Fruit fly (Drosophila melanogaster) whole organism, embryonic: Measurements from ENCODE around the gene CG14627.

Experiments used
- Awh ChIP-seq: fragments of 200-800 bp; sonication (Bioruptor generic); IDR thresholded peaks from 2 replicates; pipeline ENCODE4, ENCODE4 v1.3.6; 2022; ENCODE audit warnings: missing biosample characterization, missing genetic modification characterization
- Bdp1 ChIP-seq: fragments of 200-800 bp; sonication (Bioruptor generic); optimal IDR thresholded peaks from 3 replicates; lab custom pipeline; 2016; ENCODE audit warnings: missing biosample characterization, missing genetic modification characterization
- BtbVII ChIP-seq: fragments of 200-800 bp; sonication (Bioruptor generic); optimal IDR thresholded peaks from 3 replicates; lab custom pipeline; 2017; ENCODE audit warnings: missing biosample characterization, mild to moderate bottlenecking, missing genetic modification characterization
- CG10209 ChIP-seq: fragments of 200-800 bp; sonication (Bioruptor generic); optimal IDR thresholded peaks from 3 replicates; lab custom pipeline; 2017; ENCODE audit warnings: missing biosample characterization, mild to moderate bottlenecking, missing genetic modification characterization, missing genetic modification reagents
- CG10267 ChIP-seq: fragments of 200-800 bp; sonication (Bioruptor generic); optimal IDR thresholded peaks from 2 replicates; lab custom pipeline; 2018; ENCODE audit warnings: missing biosample characterization, mild to moderate bottlenecking, missing genetic modification characterization, moderate library complexity
- CG10543 ChIP-seq: fragments of 200-800 bp; sonication (Bioruptor generic); optimal IDR thresholded peaks from 3 replicates; lab custom pipeline; 2017; ENCODE audit warnings: missing biosample characterization, mild to moderate bottlenecking, missing genetic modification characterization, moderate library complexity
- CG11093 ChIP-seq: fragments of 200-800 bp; sonication (Bioruptor generic); IDR thresholded peaks from 3 replicates; pipeline ENCODE4 v1.3.6; 2022; ENCODE audit warnings: missing biosample characterization, missing genetic modification characterization
- CG11695 ChIP-seq: fragments of 200-800 bp; sonication (Bioruptor generic); IDR thresholded peaks from 3 replicates; pipeline ENCODE4 v1.3.6; 2022; ENCODE audit warnings: missing biosample characterization, missing genetic modification characterization
- CG12219 ChIP-seq: fragments of 200-800 bp; sonication (Bioruptor generic); optimal IDR thresholded peaks from 3 replicates; lab custom pipeline; 2018; ENCODE audit warnings: missing biosample characterization, mild to moderate bottlenecking, missing genetic modification characterization
- CG12659 ChIP-seq: fragments of 200-800 bp; sonication (Bioruptor generic); optimal IDR thresholded peaks from 3 replicates; lab custom pipeline; 2017; ENCODE audit warnings: mild to moderate bottlenecking, missing biosample characterization, missing genetic modification reagents, missing genetic modification characterization
- CG16813 ChIP-seq: fragments of 200-800 bp; sonication (Bioruptor generic); IDR thresholded peaks from 3 replicates; pipeline ENCODE4 v1.3.6; 2022; ENCODE audit warnings: missing biosample characterization, missing genetic modification characterization; ENCODE audit not compliant: partially characterized antibody
- CG30403 ChIP-seq: fragments of 200-800 bp; sonication (Bioruptor generic); optimal IDR thresholded peaks from 3 replicates; lab custom pipeline; 2016; ENCODE audit warnings: missing biosample characterization, missing genetic modification characterization
- CG3281 ChIP-seq: fragments of 200-800 bp; sonication (Bioruptor generic); optimal IDR thresholded peaks from 3 replicates; lab custom pipeline; 2017; ENCODE audit warnings: missing biosample characterization, mild to moderate bottlenecking, missing genetic modification characterization
- CG4360 ChIP-seq: fragments of 200-800 bp; sonication (Bioruptor generic); IDR thresholded peaks from 2 replicates; pipeline ENCODE4 v1.3.6; 2022; ENCODE audit warnings: missing biosample characterization, missing genetic modification characterization
- CG43689 ChIP-seq: fragments of 200-800 bp; sonication (Bioruptor generic); IDR thresholded peaks from 2 replicates; pipeline ENCODE4 v1.3.6; 2022; ENCODE audit warnings: missing biosample characterization, missing genetic modification characterization
- CG4730 ChIP-seq: fragments of 200-800 bp; sonication (Bioruptor generic); IDR thresholded peaks from 2 replicates; pipeline ENCODE4 v1.3.6; 2022; ENCODE audit warnings: missing biosample characterization, missing genetic modification characterization
- CG6254 ChIP-seq: fragments of 200-800 bp; sonication (Bioruptor generic); optimal IDR thresholded peaks from 3 replicates; lab custom pipeline; 2017; ENCODE audit warnings: mild to moderate bottlenecking, missing biosample characterization, missing genetic modification reagents, missing genetic modification characterization
- CG7271 ChIP-seq: fragments of 200-800 bp; sonication (Bioruptor generic); optimal IDR thresholded peaks from 2 replicates; lab custom pipeline; 2018; ENCODE audit warnings: missing biosample characterization, mild to moderate bottlenecking, missing genetic modification characterization, moderate library complexity
- CG7839 ChIP-seq: fragments of 200-800 bp; sonication (Bioruptor generic); optimal IDR thresholded peaks from 3 replicates; lab custom pipeline; 2018; ENCODE audit warnings: missing biosample characterization, mild to moderate bottlenecking, missing genetic modification characterization, moderate library complexity
- CG8924 ChIP-seq: fragments of 200-800 bp; optimal IDR thresholded peaks from 3 replicates; lab custom pipeline; 2019; ENCODE audit warnings: missing biosample characterization, mild to moderate bottlenecking, missing genetic modification characterization, moderate library complexity
- CG9876 ChIP-seq: fragments of 200-800 bp; sonication (Bioruptor generic); optimal IDR thresholded peaks from 2 replicates; lab custom pipeline; 2016; ENCODE audit warnings: missing biosample characterization, missing genetic modification characterization
- CTCF ChIP-seq: fragments of 200-800 bp; sonication (Bioruptor generic); optimal IDR thresholded peaks from 2 replicates; lab custom pipeline; 2017; ENCODE audit warnings: missing biosample characterization, mild to moderate bottlenecking, missing genetic modification characterization, moderate library complexity
- Dip3 ChIP-seq: fragments of 200-800 bp; sonication (Bioruptor generic); optimal IDR thresholded peaks from 3 replicates; lab custom pipeline; 2016; ENCODE audit warnings: missing biosample characterization, missing genetic modification characterization
- Fer3 ChIP-seq: fragments of 200-800 bp; sonication (Bioruptor generic); optimal IDR thresholded peaks from 2 replicates; lab custom pipeline; 2018; ENCODE audit warnings: missing biosample characterization, mild to moderate bottlenecking, missing genetic modification characterization, moderate library complexity
- H15 ChIP-seq: fragments of 200-800 bp; sonication (Bioruptor generic); IDR thresholded peaks from 3 replicates; pipeline ENCODE4 v1.3.6; 2022; ENCODE audit warnings: missing biosample characterization, missing genetic modification characterization
- HHEX ChIP-seq: fragments of 200-800 bp; sonication (Bioruptor generic); optimal IDR thresholded peaks from 3 replicates; lab custom pipeline; 2017; ENCODE audit warnings: missing biosample characterization, mild to moderate bottlenecking, missing genetic modification characterization, missing genetic modification reagents
- Hey ChIP-seq: fragments of 200-800 bp; sonication (Bioruptor generic); optimal IDR thresholded peaks from 3 replicates; lab custom pipeline; 2018; ENCODE audit warnings: missing biosample characterization, mild to moderate bottlenecking, missing genetic modification characterization
- Jarid2 ChIP-seq: fragments of 200-800 bp; sonication (Bioruptor generic); optimal IDR thresholded peaks from 3 replicates; lab custom pipeline; 2017; ENCODE audit warnings: mild to moderate bottlenecking, missing biosample characterization, missing genetic modification reagents, missing genetic modification characterization
- Oaz ChIP-seq: fragments of 200-800 bp; sonication (Bioruptor generic); IDR thresholded peaks from 2 replicates; pipeline ENCODE4 v1.3.6; 2022; ENCODE audit warnings: missing biosample characterization, missing genetic modification characterization
- Oli ChIP-seq: fragments of 200-800 bp; sonication (Bioruptor generic); optimal IDR thresholded peaks from 2 replicates; lab custom pipeline; 2018; ENCODE audit warnings: missing biosample characterization, mild to moderate bottlenecking, missing genetic modification characterization, moderate library complexity
- Six4 ChIP-seq: fragments of 200-800 bp; sonication (Bioruptor generic); optimal IDR thresholded peaks from 2 replicates; lab custom pipeline; 2016; ENCODE audit warnings: missing biosample characterization, missing genetic modification characterization
- Xbp1 ChIP-seq: fragments of 200-800 bp; sonication (Bioruptor generic); optimal IDR thresholded peaks from 3 replicates; lab custom pipeline; 2016; ENCODE audit warnings: missing biosample characterization, mild to moderate bottlenecking, missing genetic modification characterization
- chif ChIP-seq, 2 experiments: fragments of 200-800 bp; sonication (Bioruptor generic); optimal IDR thresholded peaks; 3 replicates each; lab custom pipeline; 2016; ENCODE audit warnings: missing biosample characterization in 2 of 2, missing genetic modification characterization in 2 of 2
- dan ChIP-seq: fragments of 200-800 bp; sonication (Bioruptor generic); IDR thresholded peaks from 2 replicates; pipeline ENCODE4 v1.3.6; 2022; ENCODE audit warnings: missing biosample characterization, missing genetic modification characterization
- gfzf ChIP-seq: fragments of 200-800 bp; sonication (Bioruptor generic); optimal IDR thresholded peaks from 2 replicates; lab custom pipeline; 2016; ENCODE audit warnings: missing biosample characterization, mild to moderate bottlenecking, missing genetic modification characterization, moderate library complexity
- grau ChIP-seq: fragments of 200-800 bp; optimal IDR thresholded peaks from 3 replicates; lab custom pipeline; 2019; ENCODE audit warnings: missing biosample characterization, mild to moderate bottlenecking, missing genetic modification characterization, moderate library complexity
- h ChIP-seq: fragments of >200 bp; optimal IDR thresholded peaks from 2 replicates; lab custom pipeline; 2017
- insv ChIP-seq, 2 experiments: fragments of 200-800 bp; sonication (Bioruptor generic); optimal IDR thresholded peaks; 3 replicates each; lab custom pipeline; 2016 to 2018; ENCODE audit warnings: missing biosample characterization in 2 of 2, missing genetic modification characterization in 2 of 2
- inv ChIP-seq: fragments of 200-800 bp; sonication (Bioruptor generic); IDR thresholded peaks from 2 replicates; pipeline ENCODE4 v1.3.6; 2022; ENCODE audit warnings: missing biosample characterization, missing genetic modification characterization; ENCODE audit not compliant: partially characterized antibody
- jumu ChIP-seq: fragments of 200-800 bp; sonication (Bioruptor generic); optimal IDR thresholded peaks from 3 replicates; lab custom pipeline; 2016; ENCODE audit warnings: missing biosample characterization, missing genetic modification characterization
- kah ChIP-seq: fragments of 200-800 bp; sonication (Bioruptor generic); optimal IDR thresholded peaks from 2 replicates; lab custom pipeline; 2018; ENCODE audit warnings: missing biosample characterization, mild to moderate bottlenecking, missing genetic modification characterization
- lbe ChIP-seq: fragments of 200-800 bp; sonication (Bioruptor generic); optimal IDR thresholded peaks from 2 replicates; lab custom pipeline; 2016; ENCODE audit warnings: missing biosample characterization, mild to moderate bottlenecking, missing genetic modification characterization
- lilli ChIP-seq: fragments of 200-800 bp; sonication (Bioruptor generic); optimal IDR thresholded peaks from 3 replicates; lab custom pipeline; 2016; ENCODE audit warnings: missing biosample characterization, missing genetic modification characterization
- lmd ChIP-seq: fragments of 200-800 bp; sonication (Bioruptor generic); IDR thresholded peaks from 2 replicates; pipeline ENCODE4 v1.3.6; 2022; ENCODE audit warnings: missing biosample characterization, missing genetic modification characterization
- nerfin-2 ChIP-seq: fragments of 200-800 bp; sonication (Bioruptor generic); IDR thresholded peaks from 2 replicates; pipeline ENCODE4 v1.3.6; 2022; ENCODE audit warnings: missing biosample characterization, missing genetic modification characterization; ENCODE audit not compliant: partially characterized antibody
- pan ChIP-seq, 4 experiments: fragments of >200 bp in 3 of 4; fragments of 200-800 bp in 1 of 4; sonication (Bioruptor generic) in 1 of 4; optimal IDR thresholded peaks in 3 of 4; IDR thresholded peaks in 1 of 4; 2 replicates each; pipeline versions ENCODE4 v1.3.6 to Lab custom; 2017 to 2022; ENCODE audit warnings: missing biosample characterization in 2 of 4, missing genetic modification characterization in 2 of 4, mixed read lengths in 1 of 4
- shn ChIP-seq: fragments of 200-800 bp; sonication (Bioruptor generic); optimal IDR thresholded peaks from 3 replicates; lab custom pipeline; 2016; ENCODE audit warnings: missing biosample characterization, missing genetic modification characterization
- sim ChIP-seq: fragments of 200-800 bp; sonication (Bioruptor generic); IDR thresholded peaks from 2 replicates; pipeline ENCODE4 v1.3.6; 2022; ENCODE audit warnings: missing biosample characterization, missing genetic modification characterization
- stwl ChIP-seq: fragments of 200-800 bp; sonication (Bioruptor generic); optimal IDR thresholded peaks from 3 replicates; lab custom pipeline; 2018; ENCODE audit warnings: missing biosample characterization, mild to moderate bottlenecking, missing genetic modification characterization, moderate library complexity
- unpg ChIP-seq: fragments of 200-800 bp; sonication (Bioruptor generic); optimal IDR thresholded peaks from 3 replicates; lab custom pipeline; 2018; ENCODE audit warnings: missing biosample characterization, mild to moderate bottlenecking, missing genetic modification characterization, moderate library complexity
- yki ChIP-seq: fragments of >200 bp; optimal IDR thresholded peaks from 3 replicates; lab custom pipeline; 2018
- zfh1 ChIP-seq: fragments of 200-800 bp; sonication (Bioruptor generic); IDR thresholded peaks from 3 replicates; pipeline ENCODE4 v1.3.6; 2022; ENCODE audit warnings: missing biosample characterization, missing genetic modification characterization

Gene CG14627

dm6 chrX:1171018-1171417 is 10.4 kb upstream of the CG14627 start (continued):
- TF ChIP-seq CG11093 (GFP tag; lab: Robert Waterston, UW) (no peak), CG6254 (no peak), zfh1 (no peak), Dip3 (GFP tag; lab: Kevin White, UChicago) (peak; percentile 31), inv (GFP tag; lab: Robert Waterston, UW) (no peak), lmd (GFP tag; lab: Robert Waterston, UW) (peak; percentile 39; the same call in 1 of the 2 replicates), lbe (peak; percentile 45), pan (optimal IDR thresholded peaks at IDR 0.05; lab: Kevin White, UChicago) (no peak), pan (GFP tag; optimal IDR thresholded peaks at IDR 0.05 in 1 of 2, IDR thresholded peaks at IDR 0.05 in 1 of 2) (peak in 1 of 2 experiments; percentile 45), insv (GFP tag; optimal IDR thresholded peaks at IDR 0.05; lab: Kevin White, UChicago) (no peak), CG10543 (peak; percentile 59), CG16813 (no peak), kah (GFP tag; lab: Kevin White, UChicago) (no peak), CG3281 (GFP tag; lab: Kevin White, UChicago) (peak; percentile 73), Fer3 (tag; lab: Kevin White, UChicago) (peak; percentile 43), lilli (GFP tag; lab: Kevin White, UChicago) (peak; percentile 54), Oaz (GFP tag; lab: Robert Waterston, UW) (no peak), CG7271 (tag; lab: Kevin White, UChicago) (no peak), Bdp1 (GFP tag; lab: Kevin White, UChicago) (no peak), BtbVII (peak; percentile 61), shn (GFP tag; lab: Kevin White, UChicago) (no peak), stwl (tag; lab: Kevin White, UChicago) (no peak), Xbp1 (GFP tag; lab: Kevin White, UChicago) (no peak), CG12219 (GFP tag; lab: Kevin White, UChicago) (peak; percentile 11), CG10209 (GFP tag; lab: Kevin White, UChicago) (peak; percentile 50), unpg (GFP tag; lab: Kevin White, UChicago) (peak; percentile 35), CG43689 (no peak), nerfin-2 (GFP tag; lab: Robert Waterston, UW) (no peak), CG9876 (GFP tag; lab: Kevin White, UChicago) (no peak), CG10267 (tag; lab: Kevin White, UChicago) (peak; percentile 8), CG12659 (GFP tag; lab: Kevin White, UChicago) (peak; percentile 56), gfzf (GFP tag; lab: Kevin White, UChicago) (no peak), CG4730 (GFP tag; lab: Robert Waterston, UW) (no peak), CG11695 (GFP tag; lab: Robert Waterston, UW) (peak; percentile 50; the same call in 1 of the 3 replicates), H15 (peak; percentile 46; the same call in 1 of the 3 replicates), chif (GFP tag; optimal IDR thresholded peaks at IDR 0.05; lab: Kevin White, UChicago) (peak in 1 of 2 experiments; percentile 22), CG30403 (peak; percentile 70), CTCF (GFP tag; lab: Kevin White, UChicago) (no peak), Oli (peak; percentile 66), Awh (GFP tag; lab: Robert Waterston, UW) (no peak), Jarid2 (GFP tag; lab: Kevin White, UChicago) (peak; percentile 3), CG4360 (GFP tag; lab: Robert Waterston, UW) (no peak), CG8924 (tag; lab: Kevin White, UChicago) (peak; percentile 57), Six4 (GFP tag; lab: Kevin White, UChicago) (no peak), HHEX (GFP tag; lab: Kevin White, UChicago) (peak; percentile 56), yki (no peak), sim (GFP tag; lab: Robert Waterston, UW) (no peak), Hey (tag; lab: Kevin White, UChicago) (no peak), jumu (GFP tag; lab: Kevin White, UChicago) (no peak), CG7839 (tag; lab: Kevin White, UChicago) (peak; percentile 71), grau (tag; lab: Kevin White, UChicago) (peak; percentile 68), h (lab: Kevin White, UChicago) (no peak), dan (GFP tag; lab: Robert Waterston, UW) (no peak)
